Worm (Caenorhabditis elegans) whole organism, L3 larva: ENCODE results near the gene upb-1.

Source experiments
- R02D3.7 ChIP-seq: fragments of 150-350 bp; optimal IDR thresholded peaks from 2 replicates; lab custom pipeline; 2014; ENCODE audit warnings: missing biosample characterization, missing genetic modification characterization
- ZK546.5 ChIP-seq: sonication (generic microtip); optimal IDR thresholded peaks from 2 replicates; lab custom pipeline; 2017; ENCODE audit warnings: missing biosample characterization, missing genetic modification characterization
- aly-2 ChIP-seq: fragments of 150-350 bp; optimal IDR thresholded peaks from 2 replicates; lab custom pipeline; 2014; ENCODE audit warnings: missing biosample characterization, missing genetic modification characterization
- ama-1 ChIP-seq: fragments of 150-350 bp; optimal IDR thresholded peaks from 2 replicates; lab custom pipeline; 2018
- ceh-16 ChIP-seq: sonication (generic microtip); optimal IDR thresholded peaks from 2 replicates; lab custom pipeline; 2017; ENCODE audit warnings: missing biosample characterization, missing genetic modification characterization
- ceh-28 ChIP-seq: fragments of 150-350 bp; optimal IDR thresholded peaks from 2 replicates; lab custom pipeline; 2014; ENCODE audit warnings: missing biosample characterization, missing genetic modification reagents, missing genetic modification characterization
- ceh-9 ChIP-seq: sonication (generic microtip); optimal IDR thresholded peaks from 2 replicates; lab custom pipeline; 2018; ENCODE audit warnings: missing biosample characterization, missing genetic modification characterization
- daf-12 ChIP-seq: fragments of 150-350 bp; optimal IDR thresholded peaks from 2 replicates; lab custom pipeline; 2014; ENCODE audit warnings: missing biosample characterization, missing genetic modification reagents, missing genetic modification characterization
- egl-27 ChIP-seq: sonication (generic microtip); optimal IDR thresholded peaks from 4 replicates; lab custom pipeline; 2017; ENCODE audit warnings: missing biosample characterization, missing genetic modification reagents, missing genetic modification characterization
- egl-5 ChIP-seq: fragments of 150-350 bp; optimal IDR thresholded peaks from 2 replicates; lab custom pipeline; 2017; ENCODE audit warnings: missing biosample characterization, missing genetic modification reagents, missing genetic modification characterization, inconsistent platforms
- elt-1 ChIP-seq: fragments of 150-350 bp; optimal IDR thresholded peaks from 2 replicates; lab custom pipeline; 2014; ENCODE audit warnings: missing biosample characterization, missing genetic modification characterization
- elt-2 ChIP-seq: sonication (generic microtip); optimal IDR thresholded peaks from 2 replicates; lab custom pipeline; 2016; ENCODE audit warnings: missing genetic modification reagents, mild to moderate bottlenecking, missing genetic modification characterization, missing compliant biosample characterization
- elt-3 ChIP-seq, 3 experiments: fragments of 150-350 bp in 1 of 3; sonication (generic microtip) in 2 of 3; optimal IDR thresholded peaks; 2 replicates in 2 of 3; 4 replicates in 1 of 3; lab custom pipeline; 2014 to 2017; ENCODE audit warnings: missing biosample characterization in 3 of 3, missing genetic modification characterization in 3 of 3
- fkh-2 ChIP-seq: fragments of 150-350 bp; optimal IDR thresholded peaks from 2 replicates; lab custom pipeline; 2014; ENCODE audit warnings: missing biosample characterization, missing genetic modification reagents, missing genetic modification characterization
- lin-15B ChIP-seq: fragments of 150-350 bp; optimal IDR thresholded peaks from 2 replicates; lab custom pipeline; 2014; ENCODE audit warnings: missing biosample characterization, missing genetic modification characterization
- lin-39 ChIP-seq: fragments of 150-350 bp; optimal IDR thresholded peaks from 2 replicates; lab custom pipeline; 2018; ENCODE audit warnings: missing biosample characterization, missing genetic modification reagents, missing genetic modification characterization
- mdl-1 ChIP-seq: fragments of 150-350 bp; optimal IDR thresholded peaks from 2 replicates; lab custom pipeline; 2014; ENCODE audit warnings: missing biosample characterization, missing genetic modification characterization
- mml-1 ChIP-seq: fragments of 150-350 bp; sonication (generic microtip); optimal IDR thresholded peaks from 3 replicates; lab custom pipeline; 2014; ENCODE audit warnings: missing biosample characterization, missing genetic modification characterization
- nfya-1 ChIP-seq: sonication (generic microtip); optimal IDR thresholded peaks from 2 replicates; lab custom pipeline; 2017; ENCODE audit warnings: missing genetic modification characterization, mild to moderate bottlenecking, missing compliant biosample characterization, antibody characterized with exemption, moderate library complexity; ENCODE audit not compliant: insufficient read depth
- nhr-11 ChIP-seq: fragments of 150-350 bp; optimal IDR thresholded peaks from 2 replicates; lab custom pipeline; 2014; ENCODE audit warnings: missing biosample characterization, missing genetic modification characterization
- nhr-12 ChIP-seq: fragments of 150-350 bp; optimal IDR thresholded peaks from 2 replicates; lab custom pipeline; 2014; ENCODE audit warnings: missing biosample characterization, missing genetic modification characterization
- nhr-237 ChIP-seq: fragments of 150-350 bp; optimal IDR thresholded peaks from 2 replicates; lab custom pipeline; 2014; ENCODE audit warnings: missing biosample characterization, missing genetic modification characterization
- nhr-25 ChIP-seq: sonication (generic microtip); optimal IDR thresholded peaks from 2 replicates; lab custom pipeline; 2017; ENCODE audit warnings: missing biosample characterization, missing genetic modification characterization
- nhr-28 ChIP-seq: fragments of 150-350 bp; optimal IDR thresholded peaks from 2 replicates; lab custom pipeline; 2014; ENCODE audit warnings: missing biosample characterization, missing genetic modification characterization
- nhr-43 ChIP-seq: sonication (generic microtip); optimal IDR thresholded peaks from 2 replicates; lab custom pipeline; 2016; ENCODE audit warnings: mild to moderate bottlenecking, missing genetic modification characterization, missing compliant biosample characterization; ENCODE audit not compliant: poor library complexity, severe bottlenecking
- nhr-67 ChIP-seq: fragments of 150-350 bp; optimal IDR thresholded peaks from 2 replicates; lab custom pipeline; 2014; ENCODE audit warnings: missing biosample characterization, missing genetic modification characterization
- nhr-76 ChIP-seq: fragments of 150-350 bp; sonication (generic microtip); optimal IDR thresholded peaks from 5 replicates; lab custom pipeline; 2014; ENCODE audit warnings: missing biosample characterization, missing genetic modification characterization
- pha-4 ChIP-seq: fragments of 150-350 bp; optimal IDR thresholded peaks from 2 replicates; lab custom pipeline; 2014; ENCODE audit warnings: missing biosample characterization, missing genetic modification reagents, missing genetic modification characterization
- pqm-1 ChIP-seq: fragments of 150-350 bp; optimal IDR thresholded peaks from 2 replicates; lab custom pipeline; 2017; ENCODE audit warnings: missing biosample characterization, missing genetic modification characterization, inconsistent platforms
- sea-2 ChIP-seq: fragments of 150-350 bp; sonication (generic microtip); optimal IDR thresholded peaks from 4 replicates; lab custom pipeline; 2014; ENCODE audit warnings: missing biosample characterization, missing genetic modification reagents, missing genetic modification characterization
- skn-1 ChIP-seq: fragments of 150-350 bp; optimal IDR thresholded peaks from 2 replicates; lab custom pipeline; 2014; ENCODE audit warnings: missing biosample characterization, missing genetic modification characterization
- unc-39 ChIP-seq: sonication (generic microtip); optimal IDR thresholded peaks from 4 replicates; lab custom pipeline; 2017; ENCODE audit warnings: missing biosample characterization, missing genetic modification characterization
- unc-62 ChIP-seq: fragments of 150-350 bp; sonication (generic microtip); optimal IDR thresholded peaks from 4 replicates; lab custom pipeline; 2014; ENCODE audit warnings: missing biosample characterization, missing genetic modification reagents, missing genetic modification characterization
- zag-1 ChIP-seq: fragments of 150-350 bp; optimal IDR thresholded peaks from 2 replicates; lab custom pipeline; 2014; ENCODE audit warnings: missing biosample characterization, missing genetic modification characterization

The upb-1 gene

ce11 chrII:6263685-6264084 is 26.2 kb downstream of the upb-1 start, which contains the start of gene F13H8.3:
Gene F13H8.3, plus strand, starts transcription at chrII:6263985.
- TF ChIP-seq lin-15B (tag; lab: Kevin White, UChicago) (no peak), mml-1 (tag; lab: Kevin White, UChicago) (no peak), nhr-25 (tag; lab: Kevin White, UChicago) (no peak), nhr-67 (tag; lab: Kevin White, UChicago) (no peak), daf-12 (tag; lab: Kevin White, UChicago) (no peak), ama-1 (lab: Kevin White, UChicago) (no peak), mdl-1 (tag; lab: Kevin White, UChicago) (no peak), sea-2 (GFP tag; lab: Kevin White, UChicago) (no peak), zag-1 (tag; lab: Kevin White, UChicago) (no peak)

- no peak for TF ChIP-seq ceh-9 (tag; lab: Kevin White, UChicago)
- TF ChIP-seq ZK546.5 (tag; lab: Kevin White, UChicago), result no peak
- TF ChIP-seq nhr-25 (tag; lab: Kevin White, UChicago), result no peak
- no peak for TF ChIP-seq nhr-11 (tag; lab: Kevin White, UChicago)
- TF ChIP-seq egl-5 (tag; lab: Kevin White, UChicago), result no peak
- TF ChIP-seq fkh-2 (tag; lab: Kevin White, UChicago), result no peak
- no peak for TF ChIP-seq unc-62 (GFP tag; lab: Kevin White, UChicago)
- no peak for TF ChIP-seq skn-1 (tag; lab: Kevin White, UChicago)
- no peak for TF ChIP-seq daf-12 (tag; lab: Kevin White, UChicago)
- no peak for TF ChIP-seq mml-1 (tag; lab: Kevin White, UChicago)
- TF ChIP-seq elt-3 (tag; optimal IDR thresholded peaks at IDR 0.05; lab: Kevin White, UChicago), result no peak
- no peak for TF ChIP-seq elt-2 (tag; lab: Kevin White, UChicago)
- TF ChIP-seq nhr-237 (tag; lab: Kevin White, UChicago), result no peak
- TF ChIP-seq elt-1 (tag; lab: Kevin White, UChicago), result no peak
- TF ChIP-seq ceh-28 (tag; lab: Kevin White, UChicago), result no peak
- no peak for TF ChIP-seq nhr-76
- no peak for TF ChIP-seq nhr-43 (tag; lab: Kevin White, UChicago)
Measured at ce11 chrII:6262222-6262621, 27.7 kb downstream of the upb-1 start, which contains the start of gene F13H8.12. Gene F13H8.12, plus strand, starts transcription at chrII:6262522.

- TF ChIP-seq nfya-1 (tag; lab: Kevin White, UChicago) (no peak), pha-4 (tag; lab: Kevin White, UChicago) (peak; percentile 54), nhr-25 (tag; lab: Kevin White, UChicago) (no peak), skn-1 (tag; lab: Kevin White, UChicago) (no peak), ama-1 (lab: Kevin White, UChicago) (no peak), nhr-12 (no peak)
Measured at ce11 chrII:6260684-6261083, 29.2 kb downstream of the upb-1 start, which contains the start of gene nmgp-1. Gene nmgp-1, plus strand, starts transcription at chrII:6260857.

ce11 chrII:6259867-6260266 is 30.0 kb downstream of the upb-1 start, which contains the start of gene F13H8.11:
Gene F13H8.11, minus strand, starts transcription at chrII:6260021.
- TF ChIP-seq nhr-11 (tag; lab: Kevin White, UChicago), result no peak
- peak; percentile 57 for TF ChIP-seq elt-2 (tag; lab: Kevin White, UChicago)
- no peak for TF ChIP-seq mdl-1 (tag; lab: Kevin White, UChicago)
- TF ChIP-seq pha-4 (tag; lab: Kevin White, UChicago), result peak; percentile 28
- TF ChIP-seq pqm-1 (tag; lab: Kevin White, UChicago), result peak; percentile 36

- peak; percentile 2 for TF ChIP-seq nhr-25 (tag; lab: Kevin White, UChicago)
- peak; percentile 26 for TF ChIP-seq nhr-43 (tag; lab: Kevin White, UChicago)
- TF ChIP-seq nhr-11 (tag; lab: Kevin White, UChicago), result no peak
Measured at ce11 chrII:6257220-6257877, 32.5 kb downstream of the upb-1 start.

- TF ChIP-seq R02D3.7 (tag; lab: Kevin White, UChicago), result no peak
- no peak for TF ChIP-seq unc-39 (tag; lab: Kevin White, UChicago)
- TF ChIP-seq mdl-1 (tag; lab: Kevin White, UChicago), result no peak
- TF ChIP-seq egl-27 (tag; lab: Kevin White, UChicago), result no peak
- no peak for TF ChIP-seq aly-2 (tag; lab: Kevin White, UChicago)
- TF ChIP-seq elt-2 (tag; lab: Kevin White, UChicago), result no peak
- no peak for TF ChIP-seq ceh-16 (tag; lab: Kevin White, UChicago)
- no peak for TF ChIP-seq nhr-25 (tag; lab: Kevin White, UChicago)
- no peak for TF ChIP-seq unc-62 (GFP tag; lab: Kevin White, UChicago)
- TF ChIP-seq nhr-28, result no peak
- no peak for TF ChIP-seq daf-12 (tag; lab: Kevin White, UChicago)
- TF ChIP-seq nhr-11 (tag; lab: Kevin White, UChicago), result no peak
- TF ChIP-seq nhr-43 (tag; lab: Kevin White, UChicago), result no peak
- TF ChIP-seq nhr-12, result no peak
- TF ChIP-seq mml-1 (tag; lab: Kevin White, UChicago), result no peak
- TF ChIP-seq lin-39, result no peak
- TF ChIP-seq, all 47 proteins: peak for 0
Measured at ce11 chrII:6256024-6256423, 33.9 kb downstream of the upb-1 start, which contains the start of gene F13H8.5. Gene F13H8.5, minus strand, starts transcription at chrII:6256124.
